Worm (Caenorhabditis elegans) whole organism, L3 larva: ENCODE data around the gene fbxa-165.

Source experiments
- ceh-28 ChIP-seq: fragments of 150-350 bp; optimal IDR thresholded peaks from 2 replicates; lab custom pipeline; 2014; ENCODE audit warnings: missing biosample characterization, missing genetic modification reagents, missing genetic modification characterization
- daf-12 ChIP-seq: fragments of 150-350 bp; optimal IDR thresholded peaks from 2 replicates; lab custom pipeline; 2014; ENCODE audit warnings: missing biosample characterization, missing genetic modification reagents, missing genetic modification characterization
- elt-3 ChIP-seq, 3 experiments: fragments of 150-350 bp in 1 of 3; sonication (generic microtip) in 2 of 3; optimal IDR thresholded peaks; 2 replicates in 2 of 3; 4 replicates in 1 of 3; lab custom pipeline; 2014 to 2017; ENCODE audit warnings: missing biosample characterization in 3 of 3, missing genetic modification characterization in 3 of 3
- eor-1 ChIP-seq, 2 experiments: fragments of 150-350 bp; optimal IDR thresholded peaks; 2 replicates each; lab custom pipeline; 2014 to 2018; ENCODE audit warnings: missing biosample characterization in 2 of 2, missing genetic modification characterization in 2 of 2
- fkh-10 ChIP-seq: sonication (generic microtip); optimal IDR thresholded peaks from 2 replicates; lab custom pipeline; 2017; ENCODE audit warnings: missing biosample characterization, missing genetic modification reagents, missing genetic modification characterization
- lin-15B ChIP-seq: fragments of 150-350 bp; optimal IDR thresholded peaks from 2 replicates; lab custom pipeline; 2014; ENCODE audit warnings: missing biosample characterization, missing genetic modification characterization
- lin-39 ChIP-seq: fragments of 150-350 bp; optimal IDR thresholded peaks from 2 replicates; lab custom pipeline; 2018; ENCODE audit warnings: missing biosample characterization, missing genetic modification reagents, missing genetic modification characterization
- lsy-12 ChIP-seq: sonication (generic microtip); optimal IDR thresholded peaks from 2 replicates; lab custom pipeline; 2016; ENCODE audit warnings: mild to moderate bottlenecking, missing genetic modification characterization, missing compliant biosample characterization
- mdl-1 ChIP-seq: fragments of 150-350 bp; optimal IDR thresholded peaks from 2 replicates; lab custom pipeline; 2014; ENCODE audit warnings: missing biosample characterization, missing genetic modification characterization
- nfya-1 ChIP-seq: sonication (generic microtip); optimal IDR thresholded peaks from 2 replicates; lab custom pipeline; 2017; ENCODE audit warnings: missing genetic modification characterization, mild to moderate bottlenecking, missing compliant biosample characterization, antibody characterized with exemption, moderate library complexity; ENCODE audit not compliant: insufficient read depth
- nhr-23 ChIP-seq: fragments of 150-350 bp; optimal IDR thresholded peaks from 2 replicates; lab custom pipeline; 2014; ENCODE audit warnings: missing biosample characterization, missing genetic modification reagents, missing genetic modification characterization
- nhr-25 ChIP-seq: sonication (generic microtip); optimal IDR thresholded peaks from 2 replicates; lab custom pipeline; 2017; ENCODE audit warnings: missing biosample characterization, missing genetic modification characterization
- nhr-67 ChIP-seq: fragments of 150-350 bp; optimal IDR thresholded peaks from 2 replicates; lab custom pipeline; 2014; ENCODE audit warnings: missing biosample characterization, missing genetic modification characterization
- sea-2 ChIP-seq: fragments of 150-350 bp; sonication (generic microtip); optimal IDR thresholded peaks from 4 replicates; lab custom pipeline; 2014; ENCODE audit warnings: missing biosample characterization, missing genetic modification reagents, missing genetic modification characterization

fbxa-165 gene

DNA sequence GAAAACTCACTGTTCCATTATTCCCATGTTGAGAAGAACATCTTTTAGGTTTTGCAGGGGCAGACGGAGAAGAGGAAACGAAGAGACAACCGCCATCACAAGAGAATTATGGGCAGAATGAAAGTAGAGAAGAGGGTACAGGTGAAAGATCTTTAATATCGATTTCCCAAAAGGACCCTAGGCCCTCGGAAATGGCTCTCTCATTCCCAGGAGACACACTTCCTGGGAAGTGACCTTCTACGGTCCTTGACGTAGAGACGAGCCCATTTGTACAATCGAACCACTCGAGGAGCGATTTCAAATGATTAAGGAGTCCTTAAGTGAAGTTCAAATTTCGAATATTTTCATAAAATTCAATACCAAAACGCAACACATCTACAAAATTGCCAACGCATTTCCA, 45.2 kb downstream of the fbxa-165 start, which contains the start of gene fbxb-46:
Gene fbxb-46, minus strand, starts transcription at position 101 of the 400 bp plus-strand sequence.
- no peak for TF ChIP-seq lin-15B (tag; lab: Kevin White, UChicago)
- no peak for TF ChIP-seq nfya-1
- no peak for TF ChIP-seq nhr-23
- no peak for TF ChIP-seq mdl-1 (tag; lab: Kevin White, UChicago)

DNA sequence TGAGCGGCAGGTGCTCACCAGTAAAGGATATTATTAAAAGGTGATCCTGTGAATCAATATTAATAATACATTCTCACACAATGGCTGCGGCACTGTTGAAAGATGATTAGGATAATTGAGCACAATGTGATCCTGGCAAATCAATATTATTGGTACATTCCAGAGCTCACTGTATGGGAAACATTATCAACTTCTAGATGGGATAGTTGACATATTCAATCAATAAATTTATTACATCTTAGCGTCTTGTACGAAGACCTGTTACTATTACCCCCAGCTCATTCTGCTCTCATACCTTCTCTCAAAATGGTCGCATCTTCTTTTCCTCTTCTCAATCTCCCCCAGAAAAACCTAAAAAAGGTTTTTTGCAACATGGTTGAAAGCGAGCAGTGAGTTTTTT, 48.1 kb downstream of the fbxa-165 start, which contains the start of gene fbxb-49:
Gene fbxb-49, plus strand, starts transcription at position 301 of the 400 bp plus-strand sequence.
- TF ChIP-seq elt-3 (tag; optimal IDR thresholded peaks at IDR 0.05; lab: Kevin White, UChicago), result no peak

DNA sequence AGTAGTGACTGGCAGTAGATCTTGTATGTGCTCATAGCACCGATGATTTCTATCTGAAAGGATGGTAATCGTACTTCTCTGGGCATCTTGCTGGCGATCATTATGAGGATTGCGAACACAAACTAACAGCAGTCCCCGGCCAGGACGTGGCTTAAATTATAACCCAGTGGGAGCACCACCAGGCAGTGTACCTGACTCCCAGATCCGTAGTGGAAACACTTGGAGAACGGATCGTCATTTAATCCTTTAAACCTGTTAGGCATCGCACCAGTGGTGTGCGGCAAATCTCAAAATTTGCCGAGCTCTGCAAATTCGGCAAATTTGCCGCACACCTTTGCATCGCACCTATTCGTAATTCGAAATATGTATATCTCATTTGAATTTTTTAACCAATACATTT, 48.6 kb downstream of the fbxa-165 start, which contains the start of gene K05F6.8:
Gene K05F6.8, minus strand, starts transcription at position 101 of the 400 bp plus-strand sequence.
- TF ChIP-seq ceh-28 (tag; lab: Kevin White, UChicago), result no peak
- no peak for TF ChIP-seq sea-2 (GFP tag; lab: Kevin White, UChicago)
- no peak for TF ChIP-seq nhr-25
- no peak for TF ChIP-seq lin-39 (tag; lab: Kevin White, UChicago)
- no peak for TF ChIP-seq elt-3 (tag; optimal IDR thresholded peaks at IDR 0.05; lab: Kevin White, UChicago)
- no peak for TF ChIP-seq lsy-12 (tag; lab: Kevin White, UChicago)
- TF ChIP-seq nhr-23, result no peak
- no peak for TF ChIP-seq daf-12 (tag; lab: Kevin White, UChicago)
- no peak for TF ChIP-seq nhr-67 (tag; lab: Kevin White, UChicago)
- TF ChIP-seq fkh-10, result no peak
- TF ChIP-seq eor-1 (tag; optimal IDR thresholded peaks at IDR 0.05; lab: Kevin White, UChicago), result no peak
